Worm (Caenorhabditis elegans) whole organism, early embryonic: ENCODE data around the gene R09D1.14.

Source experiments
- aly-1 ChIP-seq: sonication (generic microtip); optimal IDR thresholded peaks from 2 replicates; lab custom pipeline; 2016; ENCODE audit warnings: missing genetic modification characterization, missing compliant biosample characterization
- ama-1 ChIP-seq: fragments of 150-350 bp; optimal IDR thresholded peaks from 2 replicates; lab custom pipeline; 2014
- ceh-13 ChIP-seq: fragments of 200-800 bp; sonication (Bioruptor generic); optimal IDR thresholded peaks from 2 replicates; lab custom pipeline; 2018; ENCODE audit warnings: mild to moderate bottlenecking, missing genetic modification characterization, missing compliant biosample characterization
- ceh-36 ChIP-seq: sonication (generic microtip); optimal IDR thresholded peaks from 2 replicates; lab custom pipeline; 2016; ENCODE audit warnings: missing genetic modification characterization, inconsistent platforms, missing compliant biosample characterization
- hmbx-1 ChIP-seq: sonication (generic microtip); optimal IDR thresholded peaks from 2 replicates; lab custom pipeline; 2016; ENCODE audit warnings: mild to moderate bottlenecking, missing genetic modification characterization, missing compliant biosample characterization
- pes-1 ChIP-seq: fragments of 200-800 bp; sonication (Bioruptor generic); IDR thresholded peaks from 2 replicates; pipeline ENCODE4 v1.3.6; 2022; ENCODE audit warnings: missing genetic modification reagents, missing genetic modification characterization, missing compliant biosample characterization
- sea-1 ChIP-seq: fragments of 200-800 bp; sonication (Bioruptor generic); conservative IDR thresholded peaks from 2 replicates; pipeline ENCODE4 v1.3.6; 2022; ENCODE audit warnings: missing genetic modification characterization, missing compliant biosample characterization
- tbx-37 ChIP-seq: fragments of 200-800 bp; sonication (Bioruptor generic); conservative IDR thresholded peaks from 2 replicates; pipeline ENCODE4 v1.3.6; 2022; ENCODE audit warnings: missing genetic modification reagents, missing genetic modification characterization, missing compliant biosample characterization

ce11 chrII:9487337-9487950, 28.1 kb upstream of the R09D1.14 start, which contains the start of gene T19H5.4:
- TF ChIP-seq ceh-36: no peak
- no peak for TF ChIP-seq pes-1 (GFP tag; lab: Robert Waterston, UW)
- TF ChIP-seq ceh-13 (GFP tag; lab: Kevin White, UChicago): no peak
- TF ChIP-seq tbx-37 (GFP tag; lab: Robert Waterston, UW): no peak
- TF ChIP-seq sea-1 (GFP tag; lab: Robert Waterston, UW): no peak
- no peak for TF ChIP-seq ama-1 (lab: Kevin White, UChicago)
- no peak for TF ChIP-seq hmbx-1 (tag; lab: Kevin White, UChicago)
- TF ChIP-seq aly-1: no peak
